Fruit fly (Drosophila melanogaster) S2 (cell line): Measurements from ENCODE around the gene CG11601.

Experiments used
- CG8478 ChIP-seq: fragments of >200 bp; optimal IDR thresholded peaks from 2 replicates; lab custom pipeline; 2018
- CTCF ChIP-seq, 2 experiments: fragments of >200 bp; optimal IDR thresholded peaks; 2 replicates each; lab custom pipeline; 2018

CG11601 gene

dm6 chr2L:303306-303962 lies 20.4 kb upstream of the CG11601 start:
- TF ChIP-seq CTCF (optimal IDR thresholded peaks at IDR 0.05; lab: Kevin White, UChicago) (no peak), CG8478 (lab: Kevin White, UChicago) (no peak)

- TF ChIP-seq CG8478 (lab: Kevin White, UChicago) (no peak), CTCF (optimal IDR thresholded peaks at IDR 0.05; lab: Kevin White, UChicago) (no peak)
Observed at dm6 chr2L:300877-301706, 18.0 kb upstream of the CG11601 start.

dm6 chr2L:300006-300405 lies 16.9 kb upstream of the CG11601 start:
- no peak for TF ChIP-seq CTCF (optimal IDR thresholded peaks at IDR 0.05; lab: Kevin White, UChicago)
- TF ChIP-seq CG8478 (lab: Kevin White, UChicago) = no peak

dm6 chr2L:299038-299437 lies 16.0 kb upstream of the CG11601 start:
- no peak for TF ChIP-seq CG8478 (lab: Kevin White, UChicago)
- no peak for TF ChIP-seq CTCF (optimal IDR thresholded peaks at IDR 0.05; lab: Kevin White, UChicago)

dm6 chr2L:298285-298644 lies 15.2 kb upstream of the CG11601 start:
- TF ChIP-seq CTCF (optimal IDR thresholded peaks at IDR 0.05; lab: Kevin White, UChicago) = no peak
- no peak for TF ChIP-seq CG8478 (lab: Kevin White, UChicago)

- TF ChIP-seq CG8478 (lab: Kevin White, UChicago) (no peak), CTCF (optimal IDR thresholded peaks at IDR 0.05; lab: Kevin White, UChicago) (peak; percentile 1 to 12)
Observed at dm6 chr2L:297480-298284, 14.6 kb upstream of the CG11601 start, which contains the start of gene Pi3K21B. TSS of gene Pi3K21B (plus strand) at chr2L:297880.

dm6 chr2L:294452-295362 lies 11.6 kb upstream of the CG11601 start, which contains the start of the genes U2af38 and Stip1:
TSS of gene U2af38 (minus strand) at chr2L:294681.
TSS of gene Stip1 (plus strand) at chr2L:295122.
- TF ChIP-seq CTCF (optimal IDR thresholded peaks at IDR 0.05; lab: Kevin White, UChicago) = peak; percentile 35 to 48
- no peak for TF ChIP-seq CG8478 (lab: Kevin White, UChicago)

dm6 chr2L:292301-292700 lies 9.2 kb upstream of the CG11601 start, which contains the start of gene CG11562:
TSS of gene CG11562 (plus strand) at chr2L:292419.
- TF ChIP-seq CTCF (optimal IDR thresholded peaks at IDR 0.05; lab: Kevin White, UChicago) (no peak), CG8478 (lab: Kevin White, UChicago) (no peak)

dm6 chr2L:291657-292056 lies 8.6 kb upstream of the CG11601 start, which contains the start of gene CG3625:
TSS of gene CG3625 (minus strand) at chr2L:291795.
- TF ChIP-seq CG8478 (lab: Kevin White, UChicago) (no peak), CTCF (optimal IDR thresholded peaks at IDR 0.05; lab: Kevin White, UChicago) (no peak)

- TF ChIP-seq CG8478 (lab: Kevin White, UChicago) (no peak), CTCF (optimal IDR thresholded peaks at IDR 0.05; lab: Kevin White, UChicago) (no peak)
Observed at dm6 chr2L:290949-291348, 7.9 kb upstream of the CG11601 start.

- TF ChIP-seq CTCF (optimal IDR thresholded peaks at IDR 0.05; lab: Kevin White, UChicago) (no peak), CG8478 (lab: Kevin White, UChicago) (no peak)
Observed at dm6 chr2L:290373-290772, 7.3 kb upstream of the CG11601 start.

- TF ChIP-seq CG8478 (lab: Kevin White, UChicago) (no peak), CTCF (optimal IDR thresholded peaks at IDR 0.05; lab: Kevin White, UChicago) (no peak)
Observed at dm6 chr2L:289044-289443, 6.0 kb upstream of the CG11601 start, which contains the start of gene Amnionless. TSS of gene Amnionless (minus strand) at chr2L:289144.

dm6 chr2L:286421-286820 lies 3.4 kb upstream of the CG11601 start:
- TF ChIP-seq CG8478 (lab: Kevin White, UChicago) = no peak
- no peak for TF ChIP-seq CTCF (optimal IDR thresholded peaks at IDR 0.05; lab: Kevin White, UChicago)
